Fruit fly (Drosophila melanogaster) whole organism, embryonic: ENCODE measurements around the gene Rnf146.

Experiments
- Bdp1 ChIP-seq: fragments of 200-800 bp; sonication (Bioruptor generic); optimal IDR thresholded peaks from 3 replicates; lab custom pipeline; 2016; ENCODE audit warnings: missing biosample characterization, missing genetic modification characterization
- CG10209 ChIP-seq: fragments of 200-800 bp; sonication (Bioruptor generic); optimal IDR thresholded peaks from 3 replicates; lab custom pipeline; 2017; ENCODE audit warnings: missing biosample characterization, mild to moderate bottlenecking, missing genetic modification characterization, missing genetic modification reagents
- CG10267 ChIP-seq: fragments of 200-800 bp; sonication (Bioruptor generic); optimal IDR thresholded peaks from 2 replicates; lab custom pipeline; 2018; ENCODE audit warnings: missing biosample characterization, mild to moderate bottlenecking, missing genetic modification characterization, moderate library complexity
- CG10274 ChIP-seq: fragments of 200-800 bp; sonication (Bioruptor generic); optimal IDR thresholded peaks from 3 replicates; lab custom pipeline; 2017; ENCODE audit warnings: missing biosample characterization, mild to moderate bottlenecking, missing genetic modification characterization
- CG11085 ChIP-seq: fragments of 200-800 bp; sonication (Bioruptor generic); IDR thresholded peaks from 2 replicates; pipeline ENCODE4 v1.3.6; 2022; ENCODE audit warnings: missing biosample characterization, missing genetic modification characterization
- CG13894 ChIP-seq: fragments of 200-800 bp; sonication (Bioruptor generic); optimal IDR thresholded peaks from 3 replicates; lab custom pipeline; 2018; ENCODE audit warnings: missing biosample characterization, mild to moderate bottlenecking, missing genetic modification characterization, moderate library complexity
- CG14860 ChIP-seq: fragments of 200-800 bp; sonication (Bioruptor generic); IDR thresholded peaks from 3 replicates; pipeline ENCODE4 v1.3.6; 2022; ENCODE audit warnings: missing biosample characterization, missing genetic modification characterization; ENCODE audit not compliant: partially characterized antibody
- CG15514 ChIP-seq: fragments of 200-800 bp; sonication (Bioruptor generic); optimal IDR thresholded peaks from 3 replicates; lab custom pipeline; 2017; ENCODE audit warnings: missing biosample characterization, missing genetic modification characterization, mild to moderate bottlenecking, moderate library complexity, missing genetic modification reagents
- CG15601 ChIP-seq: fragments of 200-800 bp; sonication (Bioruptor generic); optimal IDR thresholded peaks from 3 replicates; lab custom pipeline; 2019; ENCODE audit warnings: missing biosample characterization, mild to moderate bottlenecking, missing genetic modification characterization, moderate library complexity
- CG17802 ChIP-seq: fragments of 200-800 bp; sonication (Bioruptor generic); optimal IDR thresholded peaks from 2 replicates; lab custom pipeline; 2018; ENCODE audit warnings: missing biosample characterization, mild to moderate bottlenecking, missing genetic modification characterization, moderate library complexity
- CG17829 ChIP-seq: fragments of 200-800 bp; optimal IDR thresholded peaks from 2 replicates; lab custom pipeline; 2019; ENCODE audit warnings: missing biosample characterization, mild to moderate bottlenecking, missing genetic modification characterization, moderate library complexity
- CG2129 ChIP-seq: fragments of 200-800 bp; sonication (Bioruptor generic); IDR thresholded peaks from 2 replicates; pipeline ENCODE4 v1.3.6; 2022; ENCODE audit warnings: missing biosample characterization, missing genetic modification characterization; ENCODE audit not compliant: partially characterized antibody
- CG3407 ChIP-seq: fragments of 200-800 bp; sonication (Bioruptor generic); optimal IDR thresholded peaks from 2 replicates; lab custom pipeline; 2018; ENCODE audit warnings: missing biosample characterization, mild to moderate bottlenecking, missing genetic modification characterization
- CG4820 ChIP-seq: fragments of 200-800 bp; sonication (Bioruptor generic); optimal IDR thresholded peaks from 3 replicates; lab custom pipeline; 2016; ENCODE audit warnings: missing biosample characterization, missing genetic modification characterization
- CG5245 ChIP-seq: fragments of 200-800 bp; sonication (Bioruptor generic); optimal IDR thresholded peaks from 3 replicates; lab custom pipeline; 2016; ENCODE audit warnings: missing biosample characterization, missing genetic modification characterization
- CG6272 ChIP-seq: fragments of 200-800 bp; sonication (Bioruptor generic); IDR thresholded peaks from 2 replicates; pipeline ENCODE4 v1.3.6; 2022; ENCODE audit warnings: missing biosample characterization, missing genetic modification characterization
- CG7372 ChIP-seq: fragments of 200-800 bp; sonication (Bioruptor generic); IDR thresholded peaks from 2 replicates; pipeline ENCODE4 v1.3.6; 2022; ENCODE audit warnings: missing biosample characterization, missing genetic modification characterization
- CHES-1-like ChIP-seq: fragments of 200-800 bp; sonication (Bioruptor generic); optimal IDR thresholded peaks from 2 replicates; lab custom pipeline; 2016; ENCODE audit warnings: missing biosample characterization, missing genetic modification characterization
- Dad ChIP-seq: fragments of 200-800 bp; sonication (Bioruptor generic); optimal IDR thresholded peaks from 3 replicates; lab custom pipeline; 2016; ENCODE audit warnings: missing biosample characterization, missing genetic modification characterization
- Deaf1 ChIP-seq: fragments of 200-800 bp; optimal IDR thresholded peaks from 3 replicates; lab custom pipeline; 2019; ENCODE audit warnings: missing biosample characterization, mild to moderate bottlenecking, missing genetic modification characterization, moderate library complexity
- Ets97D ChIP-seq: fragments of 200-800 bp; sonication (Bioruptor generic); optimal IDR thresholded peaks from 3 replicates; lab custom pipeline; 2016; ENCODE audit warnings: missing biosample characterization, missing genetic modification characterization
- Fer2 ChIP-seq: fragments of 200-800 bp; sonication (Bioruptor generic); optimal IDR thresholded peaks from 2 replicates; lab custom pipeline; 2018; ENCODE audit warnings: missing biosample characterization, mild to moderate bottlenecking, missing genetic modification characterization, moderate library complexity
- HmgD ChIP-seq: fragments of 200-800 bp; sonication (Bioruptor generic); optimal IDR thresholded peaks from 3 replicates; lab custom pipeline; 2016; ENCODE audit warnings: missing biosample characterization, missing genetic modification characterization
- Jarid2 ChIP-seq: fragments of 200-800 bp; sonication (Bioruptor generic); optimal IDR thresholded peaks from 3 replicates; lab custom pipeline; 2017; ENCODE audit warnings: mild to moderate bottlenecking, missing biosample characterization, missing genetic modification reagents, missing genetic modification characterization
- Mrtf ChIP-seq: fragments of 200-800 bp; sonication (Bioruptor generic); IDR thresholded peaks from 3 replicates; pipeline ENCODE4 v1.3.6; 2022; ENCODE audit warnings: missing biosample characterization, missing genetic modification characterization
- Nf-YB ChIP-seq: fragments of 200-800 bp; sonication (Bioruptor generic); optimal IDR thresholded peaks from 3 replicates; lab custom pipeline; 2019; ENCODE audit warnings: missing biosample characterization, mild to moderate bottlenecking, missing genetic modification characterization, moderate library complexity
- Oaz ChIP-seq: fragments of 200-800 bp; sonication (Bioruptor generic); IDR thresholded peaks from 2 replicates; pipeline ENCODE4 v1.3.6; 2022; ENCODE audit warnings: missing biosample characterization, missing genetic modification characterization
- Opbp ChIP-seq: fragments of 200-800 bp; sonication (Bioruptor generic); IDR thresholded peaks from 3 replicates; pipeline ENCODE4 v1.3.6; 2022; ENCODE audit warnings: missing biosample characterization, missing genetic modification characterization; ENCODE audit not compliant: partially characterized antibody
- Sry-β ChIP-seq: fragments of 200-800 bp; sonication (Bioruptor generic); optimal IDR thresholded peaks from 2 replicates; lab custom pipeline; 2018; ENCODE audit warnings: missing biosample characterization, mild to moderate bottlenecking, missing genetic modification characterization, moderate library complexity
- Trl ChIP-seq, 3 experiments: fragments of >200 bp in 2 of 3; fragments of 200-800 bp in 1 of 3; sonication (Bioruptor generic) in 1 of 3; optimal IDR thresholded peaks; 2 replicates in 1 of 3; 3 replicates in 2 of 3; lab custom pipeline; 2016 to 2017; ENCODE audit warnings: missing biosample characterization in 1 of 3, missing genetic modification characterization in 1 of 3
- Xrp1 ChIP-seq: fragments of 200-800 bp; sonication (Bioruptor generic); IDR thresholded peaks from 2 replicates; pipeline ENCODE4 v1.3.6; 2022; ENCODE audit warnings: missing biosample characterization, missing genetic modification characterization
- ato ChIP-seq: fragments of 200-800 bp; sonication (Bioruptor generic); IDR thresholded peaks from 2 replicates; pipeline ENCODE4 v1.3.6; 2022; ENCODE audit warnings: missing biosample characterization, missing genetic modification characterization; ENCODE audit not compliant: partially characterized antibody
- az2 ChIP-seq: fragments of 200-800 bp; sonication (Bioruptor generic); optimal IDR thresholded peaks from 3 replicates; lab custom pipeline; 2016; ENCODE audit warnings: missing biosample characterization, missing genetic modification characterization
- danr ChIP-seq: fragments of 200-800 bp; sonication (Bioruptor generic); IDR thresholded peaks from 2 replicates; pipeline ENCODE4 v1.3.6; 2022; ENCODE audit warnings: missing biosample characterization, missing genetic modification characterization
- gce ChIP-seq: fragments of 200-800 bp; sonication (Bioruptor generic); IDR thresholded peaks from 3 replicates; pipeline ENCODE4 v1.3.6; 2022; ENCODE audit warnings: missing biosample characterization, missing genetic modification characterization
- grn ChIP-seq: fragments of 200-800 bp; sonication (Bioruptor generic); optimal IDR thresholded peaks from 3 replicates; lab custom pipeline; 2017; ENCODE audit warnings: missing biosample characterization, missing genetic modification characterization
- gsb-n ChIP-seq: fragments of 200-800 bp; sonication (Bioruptor generic); optimal IDR thresholded peaks from 3 replicates; lab custom pipeline; 2018; ENCODE audit warnings: missing biosample characterization, mild to moderate bottlenecking, missing genetic modification characterization
- kni ChIP-seq: fragments of 200-800 bp; sonication (Bioruptor generic); optimal IDR thresholded peaks from 3 replicates; lab custom pipeline; 2017; ENCODE audit warnings: mild to moderate bottlenecking, missing biosample characterization, missing genetic modification reagents, missing genetic modification characterization
- lab ChIP-seq: fragments of 200-800 bp; sonication (Bioruptor generic); optimal IDR thresholded peaks from 3 replicates; lab custom pipeline; 2017; ENCODE audit warnings: missing biosample characterization, missing genetic modification characterization, mild to moderate bottlenecking, moderate library complexity, missing genetic modification reagents
- mld ChIP-seq: fragments of 200-800 bp; sonication (Bioruptor generic); IDR thresholded peaks from 3 replicates; pipeline ENCODE4 v1.3.6; 2022; ENCODE audit warnings: missing biosample characterization, missing genetic modification characterization; ENCODE audit not compliant: partially characterized antibody
- pfk ChIP-seq: fragments of 200-800 bp; sonication (Bioruptor generic); optimal IDR thresholded peaks from 2 replicates; lab custom pipeline; 2018; ENCODE audit warnings: missing biosample characterization, mild to moderate bottlenecking, missing genetic modification characterization, moderate library complexity
- rib ChIP-seq: fragments of 200-800 bp; sonication (Bioruptor generic); IDR thresholded peaks from 2 replicates; pipeline ENCODE4 v1.3.6; 2022; ENCODE audit warnings: missing biosample characterization, missing genetic modification characterization
- ro ChIP-seq: fragments of 200-800 bp; sonication (Bioruptor generic); IDR thresholded peaks from 2 replicates; pipeline ENCODE4 v1.3.6; 2022; ENCODE audit warnings: missing biosample characterization, missing genetic modification characterization
- scrt ChIP-seq: fragments of 200-800 bp; sonication (Bioruptor generic); optimal IDR thresholded peaks from 2 replicates; lab custom pipeline; 2018; ENCODE audit warnings: missing biosample characterization, mild to moderate bottlenecking, missing genetic modification characterization, moderate library complexity
- sima ChIP-seq: fragments of 200-800 bp; sonication (Bioruptor generic); optimal IDR thresholded peaks from 2 replicates; lab custom pipeline; 2016; ENCODE audit warnings: missing biosample characterization, missing genetic modification characterization
- sug ChIP-seq: fragments of 200-800 bp; optimal IDR thresholded peaks from 2 replicates; lab custom pipeline; 2019; ENCODE audit warnings: missing biosample characterization, mild to moderate bottlenecking, missing genetic modification characterization, moderate library complexity
- tgo ChIP-seq: fragments of 200-800 bp; sonication (Bioruptor generic); IDR thresholded peaks from 3 replicates; pipeline ENCODE4 v1.3.6; 2022; ENCODE audit warnings: missing biosample characterization, missing genetic modification characterization
- tup ChIP-seq: fragments of 200-800 bp; sonication (Bioruptor generic); optimal IDR thresholded peaks from 2 replicates; lab custom pipeline; 2016; ENCODE audit warnings: missing biosample characterization, mild to moderate bottlenecking, missing genetic modification characterization, moderate library complexity
- wor ChIP-seq: fragments of 200-800 bp; sonication (Bioruptor generic); IDR thresholded peaks from 2 replicates; pipeline ENCODE4 v1.3.6; 2022; ENCODE audit warnings: missing biosample characterization, missing genetic modification characterization
- zen2 ChIP-seq: fragments of 200-800 bp; sonication (Bioruptor generic); IDR thresholded peaks from 3 replicates; pipeline ENCODE4 v1.3.6; 2022; ENCODE audit warnings: missing biosample characterization, missing genetic modification characterization; ENCODE audit not compliant: partially characterized antibody

The Rnf146 gene

DNA sequence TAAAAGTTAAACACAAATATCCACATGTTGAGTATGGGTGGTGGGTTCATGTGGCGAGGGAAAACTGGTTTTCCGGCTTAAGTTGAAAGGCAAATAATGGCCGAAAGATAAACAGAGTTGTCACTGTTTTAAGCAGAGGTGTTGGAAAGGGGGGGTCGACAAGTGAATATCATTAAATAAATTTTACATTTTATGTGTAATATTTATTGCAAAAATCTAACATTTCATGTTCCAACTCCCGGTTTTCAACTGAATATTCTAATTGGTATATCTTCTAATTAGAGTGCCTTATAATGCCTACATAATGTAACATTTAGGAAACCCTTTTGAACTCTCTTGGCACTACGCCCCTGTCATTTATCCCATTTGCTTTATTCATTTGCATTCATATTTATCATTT is 13.3 kb upstream of the Rnf146 start (continued):
- TF ChIP-seq CG13894 (tag; lab: Kevin White, UChicago) (no peak), Deaf1 (tag; lab: Kevin White, UChicago) (no peak), CG2129 (no peak), Opbp (GFP tag; lab: Robert Waterston, UW) (no peak), Ets97D (GFP tag; lab: Kevin White, UChicago) (no peak), Trl (optimal IDR thresholded peaks at IDR 0.05; lab: Kevin White, UChicago) (no peak), Trl (GFP tag; optimal IDR thresholded peaks at IDR 0.05; lab: Kevin White, UChicago) (peak; percentile 5), mld (GFP tag; lab: Robert Waterston, UW) (no peak), CG4820 (GFP tag; lab: Kevin White, UChicago) (peak; percentile 49), ato (GFP tag; lab: Robert Waterston, UW) (no peak), sima (GFP tag; lab: Kevin White, UChicago) (no peak), pfk (GFP tag; lab: Kevin White, UChicago) (no peak), az2 (peak; percentile 44), scrt (GFP tag; lab: Kevin White, UChicago) (peak; percentile 29), CG5245 (GFP tag; lab: Kevin White, UChicago) (peak; percentile 1), gsb-n (tag; lab: Kevin White, UChicago) (peak; percentile 35), sug (tag; lab: Kevin White, UChicago) (no peak), lab (GFP tag; lab: Kevin White, UChicago) (peak; percentile 49), CG10274 (GFP tag; lab: Kevin White, UChicago) (no peak), CG17802 (tag; lab: Kevin White, UChicago) (no peak), Sry-β (GFP tag; lab: Kevin White, UChicago) (peak; percentile 32), Dad (GFP tag; lab: Kevin White, UChicago) (no peak), tgo (GFP tag; lab: Robert Waterston, UW) (peak; percentile 40; the same call in 2 of the 3 replicates), Jarid2 (no peak), CG10209 (GFP tag; lab: Kevin White, UChicago) (peak; percentile 63), Bdp1 (no peak), CG3407 (peak; percentile 61), CG6272 (GFP tag; lab: Robert Waterston, UW) (peak; percentile 59; the same call in 1 of the 2 replicates), wor (GFP tag; lab: Robert Waterston, UW) (peak; percentile 68), kni (GFP tag; lab: Kevin White, UChicago) (peak; percentile 68), CG17829 (peak; percentile 61), CG10267 (tag; lab: Kevin White, UChicago) (peak; percentile 55), CG15514 (GFP tag; lab: Kevin White, UChicago) (peak; percentile 4), zen2 (GFP tag; lab: Robert Waterston, UW) (no peak), tup (GFP tag; lab: Kevin White, UChicago) (no peak), rib (no peak), HmgD (no peak), Nf-YB (GFP tag; lab: Kevin White, UChicago) (peak; percentile 56), CG11085 (no peak), Fer2 (tag; lab: Kevin White, UChicago) (peak; percentile 22), Mrtf (GFP tag; lab: Robert Waterston, UW) (peak; percentile 57; the same call in 2 of the 3 replicates), grn (GFP tag; lab: Kevin White, UChicago) (no peak), CG15601 (tag; lab: Kevin White, UChicago) (peak; percentile 64), Xrp1 (GFP tag; lab: Robert Waterston, UW) (peak; percentile 70), CG14860 (GFP tag; lab: Robert Waterston, UW) (no peak), CHES-1-like (GFP tag; lab: Kevin White, UChicago) (no peak), gce (GFP tag; lab: Robert Waterston, UW) (peak; percentile 47; the same call in 1 of the 3 replicates), Oaz (no peak), ro (GFP tag; lab: Robert Waterston, UW) (no peak), danr (GFP tag; lab: Robert Waterston, UW) (no peak), CG7372 (GFP tag; lab: Robert Waterston, UW) (peak; percentile 65)
